Fruit fly (Drosophila melanogaster): Measurements from ENCODE around the gene mgl.

Gene mgl

DNA sequence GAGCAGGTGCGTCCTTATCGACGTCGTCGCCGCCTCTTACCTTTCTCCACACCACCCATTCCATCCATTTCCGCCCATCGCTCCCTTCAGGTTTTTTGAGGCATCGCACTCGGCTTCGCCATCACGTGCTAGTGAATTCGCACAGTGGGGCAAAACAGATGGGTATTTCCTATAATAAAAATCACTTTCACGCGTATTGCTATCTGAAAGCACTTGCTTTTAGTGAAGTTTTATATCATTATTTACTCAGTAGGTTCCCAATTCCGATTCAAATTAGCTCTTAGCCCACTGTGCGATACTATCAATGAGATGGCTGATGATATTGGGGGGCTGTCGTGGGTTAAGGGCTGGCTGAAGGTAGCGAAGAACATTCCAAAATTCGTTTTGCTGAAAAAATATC is 83.9 kb downstream of the mgl start (continued):
- TF ChIP-seq CG2875 (GFP tag; optimal IDR thresholded peaks at IDR 0.05) (peak; percentile 28), Lim3 (GFP tag; IDR thresholded peaks at IDR 0.05) (0 out of 2 replicates have a peak, but pooled peaks have one; percentile 23), mld (GFP tag; IDR thresholded peaks at IDR 0.05; ENCODE audit: partially characterized antibody) (no peak), Hr78 (GFP tag; optimal IDR thresholded peaks at IDR 0.05) (no peak), CG4404 (GFP tag; IDR thresholded peaks at IDR 0.05) (peak; percentile 25; the same call in 1 of the 2 replicates), fd64A (GFP tag; optimal IDR thresholded peaks at IDR 0.05) (no peak), CG2712 (tag; optimal IDR thresholded peaks at IDR 0.05) (peak; percentile 67), Dip3 (GFP tag; optimal IDR thresholded peaks at IDR 0.05) (no peak), Oli (tag; optimal IDR thresholded peaks at IDR 0.05) (peak; percentile 66), CG11398 (GFP tag; optimal IDR thresholded peaks at IDR 0.05) (peak; percentile 38), CG15011 (GFP tag; optimal IDR thresholded peaks at IDR 0.05) (peak; percentile 7), twi (tag; optimal IDR thresholded peaks at IDR 0.05) (no peak), CG2116 (GFP tag; optimal IDR thresholded peaks at IDR 0.05) (no peak), D (optimal IDR thresholded peaks at IDR 0.05) (no peak), D (GFP tag; optimal IDR thresholded peaks at IDR 0.05) (peak; percentile 42), Xbp1 (GFP tag; optimal IDR thresholded peaks at IDR 0.05) (peak; percentile 62), CG11696 (GFP tag; IDR thresholded peaks at IDR 0.05) (peak; percentile 45; the same call in 1 of the 2 replicates), fru (optimal IDR thresholded peaks at IDR 0.05) (no peak), so (GFP tag; IDR thresholded peaks at IDR 0.05) (peak; percentile 61; the same call in 1 of the 3 replicates), her (GFP tag; optimal IDR thresholded peaks at IDR 0.05) (peak; percentile 17), CG1024 (GFP tag; IDR thresholded peaks at IDR 0.05) (peak; percentile 71), h (optimal IDR thresholded peaks at IDR 0.05) (no peak), GATAe (GFP tag; conservative IDR thresholded peaks at IDR 0.05) (no peak), kni (GFP tag; optimal IDR thresholded peaks at IDR 0.05) (no peak), fu2 (GFP tag; optimal IDR thresholded peaks at IDR 0.05) (peak; percentile 15), CG9932 (GFP tag; IDR thresholded peaks at IDR 0.05) (peak; percentile 46; the same call in 1 of the 2 replicates), ind (GFP tag; optimal IDR thresholded peaks at IDR 0.05) (peak; percentile 73), unc-4 (GFP tag; IDR thresholded peaks at IDR 0.05; ENCODE audit: partially characterized antibody) (no peak), MTF-1 (GFP tag; optimal IDR thresholded peaks at IDR 0.05; ENCODE audit: borderline replicate concordance) (peak; percentile 37), Ets97D (GFP tag; optimal IDR thresholded peaks at IDR 0.05) (peak; percentile 18), CkIIα-i1 (GFP tag; IDR thresholded peaks at IDR 0.05) (0 out of 2 replicates have a peak, but pooled peaks have one; percentile 43), toy (GFP tag; IDR thresholded peaks at IDR 0.05) (no peak), CG10462 (GFP tag; optimal IDR thresholded peaks at IDR 0.05) (peak; percentile 22), emc (GFP tag; optimal IDR thresholded peaks at IDR 0.05) (no peak), zf30C (GFP tag; optimal IDR thresholded peaks at IDR 0.05) (no peak), CG4328 (GFP tag; optimal IDR thresholded peaks at IDR 0.05) (no peak), CG10366 (GFP tag; IDR thresholded peaks at IDR 0.05) (peak; percentile 60), onecut (GFP tag; IDR thresholded peaks at IDR 0.05) (peak; percentile 63), ranshi (GFP tag; IDR thresholded peaks at IDR 0.05) (peak; percentile 74), Sox102F (GFP tag; optimal IDR thresholded peaks at IDR 0.05) (peak; percentile 73), CG4282 (GFP tag; optimal IDR thresholded peaks at IDR 0.05) (no peak), lola (GFP tag; optimal IDR thresholded peaks at IDR 0.05) (no peak), CG9609 (GFP tag; optimal IDR thresholded peaks at IDR 0.05) (peak; percentile 41), Nf-YC (tag; optimal IDR thresholded peaks at IDR 0.05) (no peak), al (GFP tag; IDR thresholded peaks at IDR 0.05) (0 out of 2 replicates have a peak, but pooled peaks have one; percentile 27), crol (GFP tag; IDR thresholded peaks at IDR 0.05) (no peak), Elba2 (GFP tag; optimal IDR thresholded peaks at IDR 0.05) (no peak), pho (GFP tag; optimal IDR thresholded peaks at IDR 0.05) (peak; percentile 23), Scr (GFP tag; IDR thresholded peaks at IDR 0.05; ENCODE audit: partially characterized antibody) (no peak), CG9437 (GFP tag; optimal IDR thresholded peaks at IDR 0.05) (peak; percentile 9), CG18764 (GFP tag; optimal IDR thresholded peaks at IDR 0.05) (peak; percentile 28), pita (GFP tag; optimal IDR thresholded peaks at IDR 0.05) (no peak)

Measured in whole organism, embryonic.